Worm (Caenorhabditis elegans) whole organism, early embryonic: Measurements from ENCODE around the gene ugt-38.

Experiments used
- B0310.2 ChIP-seq: sonication (generic microtip); optimal IDR thresholded peaks from 2 replicates; lab custom pipeline; 2016; ENCODE audit warnings: mild to moderate bottlenecking, missing genetic modification characterization, missing compliant biosample characterization
- F13C5.2 ChIP-seq: sonication (generic microtip); optimal IDR thresholded peaks from 2 replicates; lab custom pipeline; 2017; ENCODE audit warnings: mild to moderate bottlenecking, missing genetic modification characterization, inconsistent platforms, missing compliant biosample characterization
- ama-1 ChIP-seq: fragments of 150-350 bp; optimal IDR thresholded peaks from 2 replicates; lab custom pipeline; 2014
- ceh-13 ChIP-seq: fragments of 200-800 bp; sonication (Bioruptor generic); optimal IDR thresholded peaks from 2 replicates; lab custom pipeline; 2018; ENCODE audit warnings: mild to moderate bottlenecking, missing genetic modification characterization, missing compliant biosample characterization
- ceh-36 ChIP-seq: sonication (generic microtip); optimal IDR thresholded peaks from 2 replicates; lab custom pipeline; 2016; ENCODE audit warnings: missing genetic modification characterization, inconsistent platforms, missing compliant biosample characterization
- ets-7 ChIP-seq: sonication (generic microtip); optimal IDR thresholded peaks from 2 replicates; lab custom pipeline; 2016; ENCODE audit warnings: missing genotype, missing genetic modification characterization, missing compliant biosample characterization
- flt-1 ChIP-seq: fragments of 200-800 bp; sonication (Bioruptor generic); IDR thresholded peaks from 2 replicates; pipeline ENCODE4 v1.3.6; 2022; ENCODE audit warnings: missing genetic modification characterization, missing compliant biosample characterization
- hmg-4 ChIP-seq: fragments of 200-800 bp; sonication (Bioruptor generic); optimal IDR thresholded peaks from 2 replicates; lab custom pipeline; 2018; ENCODE audit warnings: mild to moderate bottlenecking, missing genetic modification characterization, missing compliant biosample characterization
- pes-1 ChIP-seq: fragments of 200-800 bp; sonication (Bioruptor generic); IDR thresholded peaks from 2 replicates; pipeline ENCODE4 v1.3.6; 2022; ENCODE audit warnings: missing genetic modification reagents, missing genetic modification characterization, missing compliant biosample characterization
- scrt-1 ChIP-seq: fragments of 200-800 bp; sonication (Bioruptor generic); IDR thresholded peaks from 2 replicates; pipeline ENCODE4 v1.3.6; 2022; ENCODE audit warnings: missing genetic modification characterization, missing compliant biosample characterization
- sea-1 ChIP-seq: fragments of 200-800 bp; sonication (Bioruptor generic); conservative IDR thresholded peaks from 2 replicates; pipeline ENCODE4 v1.3.6; 2022; ENCODE audit warnings: missing genetic modification characterization, missing compliant biosample characterization
- tbx-11 ChIP-seq: fragments of 200-800 bp; sonication (Bioruptor generic); IDR thresholded peaks from 2 replicates; pipeline ENCODE4 v1.3.6; 2022; ENCODE audit warnings: missing genetic modification characterization, missing compliant biosample characterization
- tbx-37 ChIP-seq: fragments of 200-800 bp; sonication (Bioruptor generic); conservative IDR thresholded peaks from 2 replicates; pipeline ENCODE4 v1.3.6; 2022; ENCODE audit warnings: missing genetic modification reagents, missing genetic modification characterization, missing compliant biosample characterization
- tra-4 ChIP-seq: sonication (generic microtip); optimal IDR thresholded peaks from 2 replicates; lab custom pipeline; 2017; ENCODE audit warnings: missing genetic modification characterization, missing compliant biosample characterization

ce11 chrV:7175201-7175600 is 27.9 kb upstream of the ugt-38 start, which contains the start of gene lgc-39:
- TF ChIP-seq ama-1 (lab: Kevin White, UChicago): no peak
- TF ChIP-seq flt-1 (GFP tag; lab: Robert Waterston, UW): no peak
- TF ChIP-seq ets-7 (tag; lab: Kevin White, UChicago): no peak
- TF ChIP-seq tra-4: no peak
- TF ChIP-seq hmg-4 (GFP tag; lab: Kevin White, UChicago): no peak
- TF ChIP-seq pes-1 (GFP tag; lab: Robert Waterston, UW): no peak
- TF ChIP-seq sea-1: no peak
- TF ChIP-seq tbx-11 (GFP tag; lab: Robert Waterston, UW): no peak
- TF ChIP-seq ceh-13 (GFP tag; lab: Kevin White, UChicago): no peak
- TF ChIP-seq scrt-1 (GFP tag; lab: Robert Waterston, UW): no peak
- TF ChIP-seq ceh-36 (tag; lab: Kevin White, UChicago): no peak
- TF ChIP-seq B0310.2 (tag; lab: Kevin White, UChicago): no peak
- TF ChIP-seq F13C5.2 (tag; lab: Kevin White, UChicago): no peak
- no peak for TF ChIP-seq tbx-37 (GFP tag; lab: Robert Waterston, UW)
